Worm (Caenorhabditis elegans): Measurements from ENCODE around the gene srw-14.

Gene srw-14

DNA sequence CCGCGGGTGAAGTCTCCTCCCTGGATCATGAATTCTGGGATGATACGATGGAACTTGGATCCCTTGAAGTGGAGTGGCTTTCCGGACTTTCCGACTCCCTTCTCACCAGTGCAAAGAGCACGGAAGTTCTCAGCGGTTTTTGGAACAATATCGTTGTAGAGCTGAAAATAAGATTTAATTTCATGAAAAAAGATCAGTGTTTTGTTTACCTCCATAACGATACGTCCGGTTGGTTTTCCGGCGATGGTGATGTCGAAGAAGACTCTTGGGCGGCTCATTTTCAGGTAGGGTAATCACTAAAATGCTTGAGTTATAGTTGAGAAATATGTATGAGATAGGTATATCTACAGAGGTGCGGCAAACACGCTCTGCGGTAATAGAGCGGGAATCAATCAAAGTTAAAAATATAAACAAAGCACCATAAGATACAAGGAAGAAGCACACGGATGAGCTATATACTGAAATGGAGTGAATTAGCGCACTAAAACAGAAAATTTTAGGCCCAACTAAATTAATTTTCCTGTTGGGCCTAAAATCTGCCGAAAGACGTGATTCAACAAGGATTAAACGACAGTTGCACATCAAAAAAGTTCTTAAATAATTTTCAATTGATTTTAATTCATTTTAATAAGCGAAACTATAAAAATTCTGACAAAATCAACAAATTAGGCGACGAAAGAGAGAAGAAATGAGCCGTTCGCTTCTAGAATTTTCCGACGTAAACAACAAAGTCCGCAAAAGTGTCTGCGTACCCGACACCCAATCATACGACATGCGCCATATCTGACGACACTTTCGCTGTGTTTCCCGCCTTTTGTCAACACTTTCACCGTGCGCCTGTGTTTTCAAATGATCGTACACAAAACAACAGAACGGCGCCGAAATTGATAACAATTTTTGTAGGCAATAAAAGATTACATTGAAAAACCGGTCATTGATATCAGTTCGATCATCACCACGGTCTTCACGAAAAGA is 38.4 kb upstream of the srw-14 start, which contains the start of the genes cyn-7 and bath-36 (continued):
- TF ChIP-seq madf-5 (GFP tag; IDR thresholded peaks at IDR 0.05): no peak
- TF ChIP-seq php-3 (GFP tag; IDR thresholded peaks at IDR 0.05): 0 out of 2 replicates have a peak, but pooled peaks have one; percentile 34
- no peak for TF ChIP-seq fos-1 (tag; optimal IDR thresholded peaks at IDR 0.05)
- peak; percentile 60 for TF ChIP-seq nhr-77 (tag; optimal IDR thresholded peaks at IDR 0.05)
- TF ChIP-seq ces-1 (GFP tag; optimal IDR thresholded peaks at IDR 0.05): no peak
- no peak for TF ChIP-seq cey-2 (tag; optimal IDR thresholded peaks at IDR 0.05; ENCODE audit: borderline replicate concordance, insufficient read depth)
- no peak for TF ChIP-seq unc-130 (GFP tag; optimal IDR thresholded peaks at IDR 0.05)
- peak; percentile 51; the same call in 1 of the 2 replicates for TF ChIP-seq tra-1 (GFP tag; IDR thresholded peaks at IDR 0.05)
- no peak for TF ChIP-seq D1046.2 (GFP tag; IDR thresholded peaks at IDR 0.05)
- no peak for TF ChIP-seq ceh-32 (tag; optimal IDR thresholded peaks at IDR 0.05; ENCODE audit: poor library complexity)
- TF ChIP-seq snpc-1.2 (GFP tag; IDR thresholded peaks at IDR 0.05): no peak
- no peak for TF ChIP-seq hmg-1.1 (GFP tag; IDR thresholded peaks at IDR 0.05)
- TF ChIP-seq daf-8 (GFP tag; IDR thresholded peaks at IDR 0.05): no peak
- 0 out of 2 replicates have a peak, but pooled peaks have one; percentile 37 for TF ChIP-seq pha-4 (GFP tag; IDR thresholded peaks at IDR 0.05)
- peak; percentile 38 for TF ChIP-seq pha-4 (tag; optimal IDR thresholded peaks at IDR 0.05)
- no peak for TF ChIP-seq ceh-20 (GFP tag; IDR thresholded peaks at IDR 0.05)
- TF ChIP-seq lin-29 (GFP tag; IDR thresholded peaks at IDR 0.05): no peak

DNA sequence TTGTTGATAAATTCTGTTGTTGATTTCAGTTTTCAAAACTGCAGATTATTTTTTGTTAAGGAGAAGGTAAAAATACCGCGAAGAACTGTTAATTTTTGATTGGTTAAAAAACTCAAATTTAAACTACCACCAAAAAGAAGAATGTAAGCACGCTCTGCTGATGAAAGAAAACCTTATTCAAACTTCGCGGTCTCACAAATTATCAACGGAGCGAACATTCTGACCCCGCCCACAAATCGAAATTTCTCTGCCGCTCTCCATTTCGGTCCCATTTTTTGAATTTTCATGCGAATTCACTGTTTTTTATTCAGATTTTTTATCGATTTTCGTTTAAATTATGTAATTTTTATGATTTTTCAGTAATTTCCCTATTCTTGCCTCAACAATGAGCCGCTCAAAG is 36.2 kb upstream of the srw-14 start, which contains the start of gene cyn-3:
Gene cyn-3, plus strand, starts transcription at position 361 of the 400 bp plus-strand sequence.
- TF ChIP-seq daf-16 (GFP tag; optimal IDR thresholded peaks at IDR 0.05): peak in 1 of 2 experiments; percentile 35
- TF ChIP-seq daf-16 (tag; optimal IDR thresholded peaks at IDR 0.05): peak; percentile 65
- TF ChIP-seq pha-4 (GFP tag; IDR thresholded peaks at IDR 0.05): 0 out of 2 replicates have a peak, but pooled peaks have one; percentile 44
- TF ChIP-seq pha-4 (tag; optimal IDR thresholded peaks at IDR 0.05): peak; percentile 71
- peak; percentile 67 for TF ChIP-seq ctbp-1 (GFP tag; IDR thresholded peaks at IDR 0.05)
- no peak for TF ChIP-seq spr-3 (GFP tag; optimal IDR thresholded peaks at IDR 0.05)
- TF ChIP-seq ama-1 (optimal IDR thresholded peaks at IDR 0.05): peak; percentile 2
- TF ChIP-seq nhr-25 (tag; optimal IDR thresholded peaks at IDR 0.05; ENCODE audit: borderline replicate concordance, insufficient read depth): peak; percentile 28
- TF ChIP-seq Y5F2A.4 (GFP tag; optimal IDR thresholded peaks at IDR 0.05): no peak
- peak; percentile 46 for TF ChIP-seq lin-15B (tag; optimal IDR thresholded peaks at IDR 0.05)
- TF ChIP-seq dmd-8 (GFP tag; IDR thresholded peaks at IDR 0.05): no peak
- peak; percentile 77 for TF ChIP-seq T20F7.1 (GFP tag; optimal IDR thresholded peaks at IDR 0.05)
- TF ChIP-seq egl-27 (tag; optimal IDR thresholded peaks at IDR 0.05): no peak
- TF ChIP-seq nhr-6 (tag; optimal IDR thresholded peaks at IDR 0.05): peak; percentile 99
- peak; percentile 45 for TF ChIP-seq F37D6.2 (tag; optimal IDR thresholded peaks at IDR 0.05)
- peak; percentile 59 for TF ChIP-seq nhr-28 (tag; optimal IDR thresholded peaks at IDR 0.05)
- no peak for TF ChIP-seq unc-39 (tag; optimal IDR thresholded peaks at IDR 0.05)
- peak; percentile 81 for TF ChIP-seq fkh-10 (GFP tag; optimal IDR thresholded peaks at IDR 0.05)
- TF ChIP-seq hif-1 (tag; optimal IDR thresholded peaks at IDR 0.05): peak in 1 of 2 experiments; percentile 60
- TF ChIP-seq nhr-77 (tag; optimal IDR thresholded peaks at IDR 0.05): peak; percentile 82
- peak; percentile 92 for TF ChIP-seq mes-2 (tag; optimal IDR thresholded peaks at IDR 0.05; ENCODE audit: poor library complexity, severe bottlenecking)
- no peak for TF ChIP-seq nhr-237 (tag; optimal IDR thresholded peaks at IDR 0.05)
- no peak for TF ChIP-seq ceh-44 (GFP tag; IDR thresholded peaks at IDR 0.05)
- no peak for TF ChIP-seq F44E2.7 (GFP tag; IDR thresholded peaks at IDR 0.05)
- peak; percentile 55 for TF ChIP-seq hmg-1.1 (GFP tag; IDR thresholded peaks at IDR 0.05)
- TF ChIP-seq mdl-1 (tag; optimal IDR thresholded peaks at IDR 0.05): peak in 1 of 2 experiments; percentile 31
- no peak for TF ChIP-seq fos-1 (tag; optimal IDR thresholded peaks at IDR 0.05)
- no peak for TF ChIP-seq ces-1 (GFP tag; optimal IDR thresholded peaks at IDR 0.05)
- no peak for TF ChIP-seq lim-7 (GFP tag; IDR thresholded peaks at IDR 0.05)
- peak; percentile 51 for TF ChIP-seq duxl-1 (tag; optimal IDR thresholded peaks at IDR 0.05; ENCODE audit: poor library complexity)
- TF ChIP-seq lir-3 (tag; optimal IDR thresholded peaks at IDR 0.05): no peak
- TF ChIP-seq saeg-2 (GFP tag; IDR thresholded peaks at IDR 0.05): no peak
- peak; percentile 28; the same call in 1 of the 2 replicates for TF ChIP-seq snpc-1.2 (GFP tag; IDR thresholded peaks at IDR 0.05)
- no peak for TF ChIP-seq ceh-28 (tag; optimal IDR thresholded peaks at IDR 0.05)
- TF ChIP-seq Y105C5A.15 (GFP tag; IDR thresholded peaks at IDR 0.05): no peak
- no peak for TF ChIP-seq lin-39 (tag; optimal IDR thresholded peaks at IDR 0.05)
